Worm (Caenorhabditis elegans) whole organism, early embryonic: ENCODE measurements around the gene msd-4.

Experiments used
- aly-1 ChIP-seq: sonication (generic microtip); optimal IDR thresholded peaks from 2 replicates; lab custom pipeline; 2016; ENCODE audit warnings: missing genetic modification characterization, missing compliant biosample characterization
- ama-1 ChIP-seq: fragments of 150-350 bp; optimal IDR thresholded peaks from 2 replicates; lab custom pipeline; 2014
- flt-1 ChIP-seq: fragments of 200-800 bp; sonication (Bioruptor generic); IDR thresholded peaks from 2 replicates; pipeline ENCODE4 v1.3.6; 2022; ENCODE audit warnings: missing genetic modification characterization, missing compliant biosample characterization
- hmg-4 ChIP-seq: fragments of 200-800 bp; sonication (Bioruptor generic); optimal IDR thresholded peaks from 2 replicates; lab custom pipeline; 2018; ENCODE audit warnings: mild to moderate bottlenecking, missing genetic modification characterization, missing compliant biosample characterization
- tbx-37 ChIP-seq: fragments of 200-800 bp; sonication (Bioruptor generic); conservative IDR thresholded peaks from 2 replicates; pipeline ENCODE4 v1.3.6; 2022; ENCODE audit warnings: missing genetic modification reagents, missing genetic modification characterization, missing compliant biosample characterization

ce11 chrIII:4890997-4891396 is 22.5 kb upstream of the msd-4 start, which contains the start of gene F26F4.5:
- TF ChIP-seq hmg-4 (no peak), ama-1 (lab: Kevin White, UChicago) (no peak), aly-1 (tag; lab: Kevin White, UChicago) (no peak), flt-1 (GFP tag; lab: Robert Waterston, UW) (no peak), tbx-37 (GFP tag; lab: Robert Waterston, UW) (no peak)
